Fruit fly (Drosophila melanogaster) whole organism, embryonic: Measurements from ENCODE around the gene alpha-PheRS.

ENCODE experiments used
- Bdp1 ChIP-seq: fragments of 200-800 bp; sonication (Bioruptor generic); optimal IDR thresholded peaks from 3 replicates; lab custom pipeline; 2016; ENCODE audit warnings: missing biosample characterization, missing genetic modification characterization
- CG10543 ChIP-seq: fragments of 200-800 bp; sonication (Bioruptor generic); optimal IDR thresholded peaks from 3 replicates; lab custom pipeline; 2017; ENCODE audit warnings: missing biosample characterization, mild to moderate bottlenecking, missing genetic modification characterization, moderate library complexity
- CG11093 ChIP-seq: fragments of 200-800 bp; sonication (Bioruptor generic); IDR thresholded peaks from 3 replicates; pipeline ENCODE4 v1.3.6; 2022; ENCODE audit warnings: missing biosample characterization, missing genetic modification characterization
- CG11398 ChIP-seq: fragments of 200-800 bp; sonication (Bioruptor generic); optimal IDR thresholded peaks from 2 replicates; lab custom pipeline; 2016; ENCODE audit warnings: missing biosample characterization, missing genetic modification characterization
- CG11723 ChIP-seq: fragments of 200-800 bp; sonication (Bioruptor generic); optimal IDR thresholded peaks from 2 replicates; lab custom pipeline; 2017; ENCODE audit warnings: missing biosample characterization, mild to moderate bottlenecking, missing genetic modification characterization
- CG12236 ChIP-seq: fragments of 200-800 bp; sonication (Bioruptor generic); optimal IDR thresholded peaks from 2 replicates; lab custom pipeline; 2016; ENCODE audit warnings: missing biosample characterization, missing genetic modification characterization
- CG12659 ChIP-seq: fragments of 200-800 bp; sonication (Bioruptor generic); optimal IDR thresholded peaks from 3 replicates; lab custom pipeline; 2017; ENCODE audit warnings: mild to moderate bottlenecking, missing biosample characterization, missing genetic modification reagents, missing genetic modification characterization
- CG17385 ChIP-seq: fragments of 200-800 bp; sonication (Bioruptor generic); optimal IDR thresholded peaks from 3 replicates; lab custom pipeline; 2018; ENCODE audit warnings: missing biosample characterization, mild to moderate bottlenecking, missing genetic modification characterization
- CG17829 ChIP-seq: fragments of 200-800 bp; optimal IDR thresholded peaks from 2 replicates; lab custom pipeline; 2019; ENCODE audit warnings: missing biosample characterization, mild to moderate bottlenecking, missing genetic modification characterization, moderate library complexity
- CG1792 ChIP-seq: fragments of 200-800 bp; sonication (Bioruptor generic); optimal IDR thresholded peaks from 2 replicates; lab custom pipeline; 2016; ENCODE audit warnings: missing biosample characterization, missing genetic modification characterization
- CG33557 ChIP-seq: fragments of 200-800 bp; sonication (Bioruptor generic); optimal IDR thresholded peaks from 2 replicates; lab custom pipeline; 2019; ENCODE audit warnings: missing biosample characterization, mild to moderate bottlenecking, missing genetic modification characterization, moderate library complexity
- CG3995 ChIP-seq: fragments of 200-800 bp; sonication (Bioruptor generic); optimal IDR thresholded peaks from 3 replicates; lab custom pipeline; 2016; ENCODE audit warnings: missing biosample characterization, missing genetic modification characterization
- CG4282 ChIP-seq: fragments of 200-800 bp; sonication (Bioruptor generic); optimal IDR thresholded peaks from 2 replicates; lab custom pipeline; 2016; ENCODE audit warnings: missing biosample characterization, missing genetic modification characterization
- CG4617 ChIP-seq: fragments of 200-800 bp; sonication (Bioruptor generic); optimal IDR thresholded peaks from 3 replicates; lab custom pipeline; 2016; ENCODE audit warnings: missing biosample characterization, missing genetic modification characterization, borderline replicate concordance
- CG4730 ChIP-seq: fragments of 200-800 bp; sonication (Bioruptor generic); IDR thresholded peaks from 2 replicates; pipeline ENCODE4 v1.3.6; 2022; ENCODE audit warnings: missing biosample characterization, missing genetic modification characterization
- CG6254 ChIP-seq: fragments of 200-800 bp; sonication (Bioruptor generic); optimal IDR thresholded peaks from 3 replicates; lab custom pipeline; 2017; ENCODE audit warnings: mild to moderate bottlenecking, missing biosample characterization, missing genetic modification reagents, missing genetic modification characterization
- CG6854 ChIP-seq: fragments of 200-800 bp; sonication (Bioruptor generic); optimal IDR thresholded peaks from 3 replicates; lab custom pipeline; 2017; ENCODE audit warnings: missing biosample characterization, mild to moderate bottlenecking, missing genetic modification characterization
- CG8089 ChIP-seq: fragments of 200-800 bp; sonication (Bioruptor generic); optimal IDR thresholded peaks from 3 replicates; lab custom pipeline; 2016; ENCODE audit warnings: missing biosample characterization, missing genetic modification characterization
- CG8944 ChIP-seq: fragments of 200-800 bp; sonication (Bioruptor generic); optimal IDR thresholded peaks from 3 replicates; lab custom pipeline; 2016; ENCODE audit warnings: missing biosample characterization, missing genetic modification characterization
- CG9437 ChIP-seq: fragments of 200-800 bp; sonication (Bioruptor generic); optimal IDR thresholded peaks from 2 replicates; lab custom pipeline; 2018; ENCODE audit warnings: missing biosample characterization, mild to moderate bottlenecking, missing genetic modification characterization
- CG9609 ChIP-seq: fragments of 200-800 bp; sonication (Bioruptor generic); optimal IDR thresholded peaks from 3 replicates; lab custom pipeline; 2016; ENCODE audit warnings: missing biosample characterization, missing genetic modification characterization
- CG9727 ChIP-seq: fragments of 200-800 bp; sonication (Bioruptor generic); optimal IDR thresholded peaks from 3 replicates; lab custom pipeline; 2017; ENCODE audit warnings: missing biosample characterization, mild to moderate bottlenecking, missing genetic modification characterization
- CoRest ChIP-seq: fragments of 200-800 bp; sonication (Bioruptor generic); optimal IDR thresholded peaks from 3 replicates; lab custom pipeline; 2018; ENCODE audit warnings: missing biosample characterization, mild to moderate bottlenecking, missing genetic modification characterization, moderate library complexity
- Dfd ChIP-seq, 2 experiments: fragments of >200 bp; optimal IDR thresholded peaks; 2 replicates each; lab custom pipeline; 2017; ENCODE audit warnings: missing biosample characterization in 2 of 2, missing genetic modification characterization in 2 of 2
- H15 ChIP-seq: fragments of 200-800 bp; sonication (Bioruptor generic); IDR thresholded peaks from 3 replicates; pipeline ENCODE4 v1.3.6; 2022; ENCODE audit warnings: missing biosample characterization, missing genetic modification characterization
- HHEX ChIP-seq: fragments of 200-800 bp; sonication (Bioruptor generic); optimal IDR thresholded peaks from 3 replicates; lab custom pipeline; 2017; ENCODE audit warnings: missing biosample characterization, mild to moderate bottlenecking, missing genetic modification characterization, missing genetic modification reagents
- HLH3B ChIP-seq: fragments of 200-800 bp; sonication (Bioruptor generic); IDR thresholded peaks from 2 replicates; pipeline ENCODE4 v1.3.6; 2022; ENCODE audit warnings: missing biosample characterization, missing genetic modification characterization
- HLHmδ ChIP-seq: fragments of 200-800 bp; sonication (Bioruptor generic); optimal IDR thresholded peaks from 2 replicates; lab custom pipeline; 2018; ENCODE audit warnings: missing biosample characterization, mild to moderate bottlenecking, missing genetic modification characterization, moderate library complexity
- Hmx ChIP-seq: fragments of 200-800 bp; sonication (Bioruptor generic); optimal IDR thresholded peaks from 2 replicates; lab custom pipeline; 2016; ENCODE audit warnings: missing biosample characterization, missing genetic modification characterization
- NC2α ChIP-seq: fragments of 200-800 bp; sonication (Bioruptor generic); optimal IDR thresholded peaks from 2 replicates; lab custom pipeline; 2016; ENCODE audit warnings: missing biosample characterization, missing genetic modification characterization
- NK7.1 ChIP-seq: fragments of 200-800 bp; sonication (Bioruptor generic); optimal IDR thresholded peaks from 3 replicates; lab custom pipeline; 2016; ENCODE audit warnings: missing biosample characterization, missing genetic modification characterization
- NfI ChIP-seq: fragments of 200-800 bp; sonication (Bioruptor generic); optimal IDR thresholded peaks from 3 replicates; lab custom pipeline; 2018; ENCODE audit warnings: missing biosample characterization, mild to moderate bottlenecking, missing genetic modification characterization, moderate library complexity
- Xbp1 ChIP-seq: fragments of 200-800 bp; sonication (Bioruptor generic); optimal IDR thresholded peaks from 3 replicates; lab custom pipeline; 2016; ENCODE audit warnings: missing biosample characterization, mild to moderate bottlenecking, missing genetic modification characterization
- YL-1 ChIP-seq: fragments of 200-800 bp; sonication (Bioruptor generic); optimal IDR thresholded peaks from 3 replicates; lab custom pipeline; 2017; ENCODE audit warnings: missing biosample characterization, mild to moderate bottlenecking, missing genetic modification characterization
- al ChIP-seq: fragments of 200-800 bp; sonication (Bioruptor generic); IDR thresholded peaks from 2 replicates; pipeline ENCODE4 v1.3.6; 2022; ENCODE audit warnings: missing biosample characterization, missing genetic modification characterization
- ase ChIP-seq: fragments of 200-800 bp; sonication (Bioruptor generic); IDR thresholded peaks from 3 replicates; pipeline ENCODE4 v1.3.6; 2022; ENCODE audit warnings: missing biosample characterization, missing genetic modification characterization
- ato ChIP-seq: fragments of 200-800 bp; sonication (Bioruptor generic); IDR thresholded peaks from 2 replicates; pipeline ENCODE4 v1.3.6; 2022; ENCODE audit warnings: missing biosample characterization, missing genetic modification characterization; ENCODE audit not compliant: partially characterized antibody
- bbx ChIP-seq: fragments of 200-800 bp; sonication (Bioruptor generic); IDR thresholded peaks from 2 replicates; pipeline ENCODE4 v1.3.6; 2022; ENCODE audit warnings: missing biosample characterization, missing genetic modification characterization; ENCODE audit not compliant: partially characterized antibody
- crol ChIP-seq: fragments of 200-800 bp; sonication (Bioruptor generic); IDR thresholded peaks from 2 replicates; pipeline ENCODE4 v1.3.6; 2022; ENCODE audit warnings: missing biosample characterization, missing genetic modification characterization
- hth ChIP-seq: fragments of >200 bp; optimal IDR thresholded peaks from 2 replicates; lab custom pipeline; 2017; ENCODE audit warnings: inconsistent platforms
- inv ChIP-seq: fragments of 200-800 bp; sonication (Bioruptor generic); IDR thresholded peaks from 2 replicates; pipeline ENCODE4 v1.3.6; 2022; ENCODE audit warnings: missing biosample characterization, missing genetic modification characterization; ENCODE audit not compliant: partially characterized antibody
- jing ChIP-seq: fragments of 200-800 bp; sonication (Bioruptor generic); optimal IDR thresholded peaks from 2 replicates; lab custom pipeline; 2018; ENCODE audit warnings: missing biosample characterization, mild to moderate bottlenecking, missing genetic modification characterization
- pan ChIP-seq, 4 experiments: fragments of >200 bp in 3 of 4; fragments of 200-800 bp in 1 of 4; sonication (Bioruptor generic) in 1 of 4; optimal IDR thresholded peaks in 3 of 4; IDR thresholded peaks in 1 of 4; 2 replicates each; pipeline versions ENCODE4 v1.3.6 to Lab custom; 2017 to 2022; ENCODE audit warnings: missing biosample characterization in 2 of 4, missing genetic modification characterization in 2 of 4, mixed read lengths in 1 of 4
- pho ChIP-seq: fragments of 200-800 bp; sonication (Bioruptor generic); optimal IDR thresholded peaks from 2 replicates; lab custom pipeline; 2016; ENCODE audit warnings: missing biosample characterization, missing genetic modification characterization
- row ChIP-seq: fragments of 200-800 bp; sonication (Bioruptor generic); IDR thresholded peaks from 3 replicates; pipeline ENCODE4 v1.3.6; 2022; ENCODE audit warnings: missing biosample characterization, missing genetic modification characterization
- run ChIP-seq: fragments of 200-800 bp; sonication (Bioruptor generic); optimal IDR thresholded peaks from 3 replicates; lab custom pipeline; 2018; ENCODE audit warnings: missing biosample characterization, mild to moderate bottlenecking, missing genetic modification characterization
- shn ChIP-seq: fragments of 200-800 bp; sonication (Bioruptor generic); optimal IDR thresholded peaks from 3 replicates; lab custom pipeline; 2016; ENCODE audit warnings: missing biosample characterization, missing genetic modification characterization
- stc ChIP-seq: fragments of 200-800 bp; sonication (Bioruptor generic); IDR thresholded peaks from 2 replicates; pipeline ENCODE4 v1.3.6; 2022; ENCODE audit warnings: missing biosample characterization, missing genetic modification characterization
- stwl ChIP-seq: fragments of 200-800 bp; sonication (Bioruptor generic); optimal IDR thresholded peaks from 3 replicates; lab custom pipeline; 2018; ENCODE audit warnings: missing biosample characterization, mild to moderate bottlenecking, missing genetic modification characterization, moderate library complexity
- trh ChIP-seq: fragments of 200-800 bp; sonication (Bioruptor generic); optimal IDR thresholded peaks from 2 replicates; lab custom pipeline; 2016; ENCODE audit warnings: missing biosample characterization, missing genetic modification characterization
- unpg ChIP-seq: fragments of 200-800 bp; sonication (Bioruptor generic); optimal IDR thresholded peaks from 3 replicates; lab custom pipeline; 2018; ENCODE audit warnings: missing biosample characterization, mild to moderate bottlenecking, missing genetic modification characterization, moderate library complexity

The alpha-PheRS gene

DNA sequence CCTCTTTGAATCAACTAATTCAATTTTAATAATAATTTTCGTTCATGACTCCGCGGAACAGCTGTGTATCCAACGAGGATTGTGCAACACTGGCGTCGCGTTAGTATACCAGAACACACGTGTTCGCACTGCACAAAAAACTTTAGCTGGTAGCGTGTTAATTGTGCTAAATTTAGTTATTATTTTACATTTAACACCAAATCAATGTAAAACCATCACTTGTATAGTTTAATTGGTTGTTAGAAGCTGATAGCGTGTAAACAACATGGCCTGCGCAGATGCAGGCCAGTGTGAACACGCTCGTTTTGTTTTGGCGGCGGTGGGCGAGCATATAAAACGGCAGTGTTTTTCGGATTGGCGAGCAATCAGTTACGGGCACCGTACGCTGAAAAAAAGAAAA lies 11.9 kb upstream of the alpha-PheRS start, which contains the start of the genes Traf6 and GIIIspla2 (continued):
- peak; percentile 60 for TF ChIP-seq HHEX (GFP tag; lab: Kevin White, UChicago)
- peak; percentile 65 for TF ChIP-seq CG17385
- TF ChIP-seq CG11723 = no peak
- TF ChIP-seq CG9437 (GFP tag; lab: Kevin White, UChicago) = peak; percentile 70
- peak; percentile 45 for TF ChIP-seq NK7.1 (GFP tag; lab: Kevin White, UChicago)
- peak; percentile 19 for TF ChIP-seq YL-1 (GFP tag; lab: Kevin White, UChicago)
- no peak for TF ChIP-seq hth (lab: Kevin White, UChicago)
- TF ChIP-seq CG9727 (GFP tag; lab: Kevin White, UChicago) = peak; percentile 62
- TF ChIP-seq crol (GFP tag; lab: Robert Waterston, UW) = no peak
- TF ChIP-seq pho = peak; percentile 77
- TF ChIP-seq NC2α = no peak
- TF ChIP-seq unpg (GFP tag; lab: Kevin White, UChicago) = no peak
- TF ChIP-seq Hmx (GFP tag; lab: Kevin White, UChicago) = no peak
- peak; percentile 74 for TF ChIP-seq Bdp1 (GFP tag; lab: Kevin White, UChicago)
- TF ChIP-seq HLHmδ = no peak
- peak; percentile 60 for TF ChIP-seq CG3995 (GFP tag; lab: Kevin White, UChicago)
- TF ChIP-seq CG8944 (GFP tag; lab: Kevin White, UChicago) = peak; percentile 43
- peak; percentile 59 for TF ChIP-seq CG9609 (GFP tag; lab: Kevin White, UChicago)
- TF ChIP-seq bbx (GFP tag; lab: Robert Waterston, UW) = no peak
- peak; percentile 57 for TF ChIP-seq CG4617 (GFP tag; lab: Kevin White, UChicago)
- peak; percentile 43 for TF ChIP-seq CG6254 (GFP tag; lab: Kevin White, UChicago)
- TF ChIP-seq CoRest (tag; lab: Kevin White, UChicago) = peak; percentile 82
- peak; percentile 88 for TF ChIP-seq CG12659
- TF ChIP-seq shn (GFP tag; lab: Kevin White, UChicago) = peak; percentile 77
- TF ChIP-seq CG12236 (GFP tag; lab: Kevin White, UChicago) = peak; percentile 11
- TF ChIP-seq CG17829 (tag; lab: Kevin White, UChicago) = peak; percentile 77
- TF ChIP-seq trh (GFP tag; lab: Kevin White, UChicago) = no peak
- no peak for TF ChIP-seq CG4282 (GFP tag; lab: Kevin White, UChicago)
- TF ChIP-seq Dfd (GFP tag; optimal IDR thresholded peaks at IDR 0.05; lab: Kevin White, UChicago) = no peak
- TF ChIP-seq HLH3B (GFP tag; lab: Robert Waterston, UW) = peak; percentile 71
- no peak for TF ChIP-seq run (tag; lab: Kevin White, UChicago)
- peak; percentile 44 for TF ChIP-seq CG4730 (GFP tag; lab: Robert Waterston, UW)
- TF ChIP-seq al (GFP tag; lab: Robert Waterston, UW) = peak; percentile 73
- TF ChIP-seq CG10543 (GFP tag; lab: Kevin White, UChicago) = peak; percentile 78
- TF ChIP-seq row (GFP tag; lab: Robert Waterston, UW) = peak; percentile 93
- no peak for TF ChIP-seq ato (GFP tag; lab: Robert Waterston, UW)
- peak; percentile 57 for TF ChIP-seq CG33557 (GFP tag; lab: Kevin White, UChicago)
- TF ChIP-seq CG6854 (GFP tag; lab: Kevin White, UChicago) = no peak
- peak; percentile 55 for TF ChIP-seq jing (GFP tag; lab: Kevin White, UChicago)
- peak; percentile 75 for TF ChIP-seq H15 (GFP tag; lab: Robert Waterston, UW)
- peak; percentile 80 for TF ChIP-seq NfI
- peak; percentile 47 for TF ChIP-seq CG11398
- TF ChIP-seq stwl (tag; lab: Kevin White, UChicago) = peak; percentile 94
- peak; percentile 55; the same call in 1 of the 3 replicates for TF ChIP-seq ase (GFP tag; lab: Robert Waterston, UW)
- peak; percentile 43; the same call in 1 of the 3 replicates for TF ChIP-seq CG11093
- TF ChIP-seq stc = peak; percentile 59; the same call in 1 of the 2 replicates
- no peak for TF ChIP-seq pan (optimal IDR thresholded peaks at IDR 0.05; lab: Kevin White, UChicago)
- TF ChIP-seq pan (GFP tag; optimal IDR thresholded peaks at IDR 0.05 in 1 of 2, IDR thresholded peaks at IDR 0.05 in 1 of 2) = peak in 1 of 2 experiments; percentile 69
- peak; percentile 70 for TF ChIP-seq CG1792 (GFP tag; lab: Kevin White, UChicago)
- TF ChIP-seq Xbp1 = peak; percentile 75
- peak; percentile 53 for TF ChIP-seq CG8089 (GFP tag; lab: Kevin White, UChicago)
- no peak for TF ChIP-seq inv
